Worm (Caenorhabditis elegans) whole organism, mixed stage, embryonic: Measurements from ENCODE around the gene C27C12.1.

Experiments used
- M03D4.4 ChIP-seq: sonication (generic microtip); optimal IDR thresholded peaks from 2 replicates; lab custom pipeline; 2017; ENCODE audit warnings: mild to moderate bottlenecking, missing genetic modification characterization, missing compliant biosample characterization
- bed-3 ChIP-seq: fragments of 200-800 bp; sonication (Bioruptor generic); optimal IDR thresholded peaks from 3 replicates; lab custom pipeline; 2018; ENCODE audit warnings: mild to moderate bottlenecking, missing genetic modification characterization, moderate library complexity, missing compliant biosample characterization
- blmp-1 ChIP-seq: fragments of 150-350 bp; optimal IDR thresholded peaks from 2 replicates; lab custom pipeline; 2014; ENCODE audit warnings: missing biosample characterization, missing genetic modification characterization
- ceh-39 ChIP-seq: fragments of 150-350 bp; optimal IDR thresholded peaks from 2 replicates; lab custom pipeline; 2014; ENCODE audit warnings: missing biosample characterization, missing genetic modification characterization
- ceh-83 ChIP-seq: fragments of 200-800 bp; sonication (Bioruptor generic); optimal IDR thresholded peaks from 2 replicates; lab custom pipeline; 2018; ENCODE audit warnings: mild to moderate bottlenecking, missing genetic modification characterization, missing compliant biosample characterization
- ces-1 ChIP-seq: fragments of 150-350 bp; optimal IDR thresholded peaks from 2 replicates; lab custom pipeline; 2014; ENCODE audit warnings: missing biosample characterization, missing genetic modification reagents, missing genetic modification characterization
- cnd-1 ChIP-seq: fragments of 200-800 bp; sonication (Bioruptor generic); optimal IDR thresholded peaks from 2 replicates; lab custom pipeline; 2018; ENCODE audit warnings: mild to moderate bottlenecking, missing genetic modification characterization, missing compliant biosample characterization
- drap-1 ChIP-seq: fragments of 200-800 bp; sonication (Bioruptor generic); optimal IDR thresholded peaks from 3 replicates; lab custom pipeline; 2018; ENCODE audit warnings: mild to moderate bottlenecking, missing genetic modification characterization, missing compliant biosample characterization
- elt-1 ChIP-seq: sonication (generic microtip); optimal IDR thresholded peaks from 2 replicates; lab custom pipeline; 2017; ENCODE audit warnings: missing genetic modification characterization, mild to moderate bottlenecking, missing compliant biosample characterization, antibody characterized with exemption, moderate library complexity, borderline replicate concordance; ENCODE audit not compliant: insufficient read depth
- elt-3 ChIP-seq: fragments of 150-350 bp; optimal IDR thresholded peaks from 2 replicates; lab custom pipeline; 2014; ENCODE audit warnings: missing biosample characterization, missing genetic modification characterization
- ham-2 ChIP-seq: fragments of 200-800 bp; sonication (Bioruptor generic); optimal IDR thresholded peaks from 2 replicates; lab custom pipeline; 2018; ENCODE audit warnings: mild to moderate bottlenecking, missing genetic modification characterization, missing compliant biosample characterization
- hlh-1 ChIP-seq: fragments of 150-350 bp; optimal IDR thresholded peaks from 2 replicates; lab custom pipeline; 2014; ENCODE audit warnings: missing biosample characterization, missing genetic modification reagents, missing genetic modification characterization
- lin-13 ChIP-seq: fragments of 150-350 bp; optimal IDR thresholded peaks from 2 replicates; lab custom pipeline; 2014; ENCODE audit warnings: missing biosample characterization, missing genetic modification characterization
- lin-32 ChIP-seq: fragments of 200-800 bp; sonication (Bioruptor generic); optimal IDR thresholded peaks from 2 replicates; lab custom pipeline; 2018; ENCODE audit warnings: mild to moderate bottlenecking, missing genetic modification characterization, missing compliant biosample characterization
- lsy-2 ChIP-seq: fragments of 150-350 bp; optimal IDR thresholded peaks from 2 replicates; lab custom pipeline; 2014; ENCODE audit warnings: missing biosample characterization, missing genetic modification characterization
- mab-5 ChIP-seq: fragments of 150-350 bp; optimal IDR thresholded peaks from 2 replicates; lab custom pipeline; 2014; ENCODE audit warnings: missing biosample characterization, missing genetic modification characterization
- mep-1 ChIP-seq: fragments of 150-350 bp; optimal IDR thresholded peaks from 2 replicates; lab custom pipeline; 2017; ENCODE audit warnings: missing biosample characterization, missing genetic modification reagents, missing genetic modification characterization, inconsistent platforms
- mls-2 ChIP-seq: sonication (generic microtip); optimal IDR thresholded peaks from 2 replicates; lab custom pipeline; 2016; ENCODE audit warnings: mild to moderate bottlenecking, missing genetic modification characterization, moderate library complexity, missing compliant biosample characterization
- nhr-12 ChIP-seq: fragments of 150-350 bp; optimal IDR thresholded peaks from 2 replicates; lab custom pipeline; 2014; ENCODE audit warnings: missing biosample characterization, missing genetic modification characterization
- nhr-2 ChIP-seq: fragments of 150-350 bp; optimal IDR thresholded peaks from 2 replicates; lab custom pipeline; 2014; ENCODE audit warnings: missing biosample characterization, missing genetic modification characterization
- nhr-28 ChIP-seq: fragments of 150-350 bp; optimal IDR thresholded peaks from 2 replicates; lab custom pipeline; 2014; ENCODE audit warnings: missing biosample characterization, missing genetic modification characterization
- nhr-76 ChIP-seq: sonication (generic microtip); optimal IDR thresholded peaks from 2 replicates; lab custom pipeline; 2017; ENCODE audit warnings: missing biosample characterization, missing genetic modification characterization
- pha-4 ChIP-seq: fragments of 150-350 bp; optimal IDR thresholded peaks from 2 replicates; lab custom pipeline; 2018; ENCODE audit warnings: missing biosample characterization, missing genetic modification reagents, missing genetic modification characterization
- sem-2 ChIP-seq: fragments of 200-800 bp; sonication (Bioruptor generic); optimal IDR thresholded peaks from 2 replicates; lab custom pipeline; 2018; ENCODE audit warnings: mild to moderate bottlenecking, missing genetic modification characterization, missing compliant biosample characterization
- snpc-4 ChIP-seq: fragments of 150-350 bp; optimal IDR thresholded peaks from 2 replicates; lab custom pipeline; 2014; ENCODE audit warnings: missing biosample characterization, missing genetic modification characterization
- sptf-1 ChIP-seq: sonication (generic microtip); optimal IDR thresholded peaks from 2 replicates; lab custom pipeline; 2017; ENCODE audit warnings: mild to moderate bottlenecking, missing genetic modification characterization, moderate library complexity, missing compliant biosample characterization
- tbx-8 ChIP-seq: fragments of 200-800 bp; sonication (Bioruptor generic); optimal IDR thresholded peaks from 2 replicates; lab custom pipeline; 2018; ENCODE audit warnings: mild to moderate bottlenecking, missing genetic modification characterization, moderate library complexity, missing compliant biosample characterization
- unc-120 ChIP-seq: sonication (generic microtip); optimal IDR thresholded peaks from 2 replicates; lab custom pipeline; 2017; ENCODE audit warnings: missing genetic modification characterization, missing compliant biosample characterization; ENCODE audit not compliant: poor library complexity, severe bottlenecking
- unc-39 ChIP-seq: fragments of 150-350 bp; optimal IDR thresholded peaks from 2 replicates; lab custom pipeline; 2014; ENCODE audit warnings: missing biosample characterization, missing genetic modification characterization
- unc-62 ChIP-seq: fragments of 150-350 bp; optimal IDR thresholded peaks from 2 replicates; lab custom pipeline; 2014; ENCODE audit warnings: missing biosample characterization, missing genetic modification reagents, missing genetic modification characterization
- zip-8 ChIP-seq: fragments of 150-350 bp; optimal IDR thresholded peaks from 2 replicates; lab custom pipeline; 2014; ENCODE audit warnings: missing biosample characterization, missing genetic modification characterization

Gene C27C12.1

DNA sequence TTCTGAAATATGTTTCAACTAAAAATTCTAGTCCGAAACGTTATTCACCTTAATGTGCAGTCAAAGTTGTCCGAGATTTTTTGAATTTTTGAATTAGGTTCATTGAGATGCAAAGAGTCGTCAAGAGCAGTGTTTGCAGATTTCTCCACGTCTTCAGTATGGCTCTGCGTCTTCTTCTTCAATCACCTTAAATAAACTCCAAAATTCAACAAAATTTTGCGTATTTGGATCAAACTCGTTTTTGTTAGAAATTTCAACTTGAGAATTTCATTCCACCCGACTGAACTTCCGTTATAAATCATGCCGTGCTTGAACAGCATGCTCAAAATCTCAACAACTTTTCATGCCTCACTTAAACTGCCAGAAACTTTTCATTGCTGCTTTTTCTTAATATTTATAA is 41.5 kb downstream of the C27C12.1 start, which contains the start of gene T04C10.3:
T04C10.3 (plus strand) TSS at position 301 of the 400 bp plus-strand sequence.
- TF ChIP-seq elt-3 (tag; lab: Kevin White, UChicago) = no peak

DNA sequence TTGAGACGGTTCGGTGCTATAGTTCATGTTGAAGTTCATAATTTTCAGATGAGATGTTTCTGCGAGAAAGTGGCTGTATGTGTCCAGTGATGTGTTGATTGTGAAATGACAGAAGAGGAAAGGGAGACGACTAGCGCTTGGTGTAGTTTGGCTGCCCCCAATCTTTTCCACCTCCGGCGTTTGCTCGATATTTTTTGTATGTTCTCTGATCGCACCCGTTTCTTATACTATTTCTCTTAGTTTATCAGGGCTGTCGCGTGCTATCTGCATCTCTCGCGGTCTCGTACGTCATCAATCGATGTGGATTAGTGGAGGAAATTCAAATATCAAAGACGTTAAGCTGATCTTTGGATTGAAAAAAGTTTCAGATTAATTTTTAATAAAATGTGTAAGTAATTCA is 42.8 kb downstream of the C27C12.1 start, which contains the start of gene atf-4:
atf-4 (minus strand) TSS at position 93 of the 400 bp plus-strand sequence.
- TF ChIP-seq tbx-8 (GFP tag; lab: Kevin White, UChicago) = no peak
- TF ChIP-seq M03D4.4 (tag; lab: Kevin White, UChicago) = no peak
- TF ChIP-seq mep-1 = peak; percentile 7
- TF ChIP-seq unc-120 = peak; percentile 46
- TF ChIP-seq lsy-2 = no peak
- TF ChIP-seq nhr-28 (tag; lab: Kevin White, UChicago) = no peak
- TF ChIP-seq ceh-83 = no peak
- no peak for TF ChIP-seq sem-2 (GFP tag; lab: Kevin White, UChicago)
- no peak for TF ChIP-seq nhr-2 (tag; lab: Kevin White, UChicago)
- no peak for TF ChIP-seq sptf-1 (tag; lab: Kevin White, UChicago)
- TF ChIP-seq pha-4 = no peak
- no peak for TF ChIP-seq nhr-76 (tag; lab: Kevin White, UChicago)
- no peak for TF ChIP-seq mab-5 (tag; lab: Kevin White, UChicago)
- peak; percentile 24 for TF ChIP-seq hlh-1
- TF ChIP-seq drap-1 = no peak
- TF ChIP-seq cnd-1 (tag; lab: Kevin White, UChicago) = no peak
- TF ChIP-seq lin-13 (tag; lab: Kevin White, UChicago) = no peak
- TF ChIP-seq zip-8 (tag; lab: Kevin White, UChicago) = no peak
- no peak for TF ChIP-seq blmp-1 (tag; lab: Kevin White, UChicago)
- peak; percentile 46 for TF ChIP-seq ham-2
- no peak for TF ChIP-seq elt-3 (tag; lab: Kevin White, UChicago)
- TF ChIP-seq ceh-39 (tag; lab: Kevin White, UChicago) = no peak
- TF ChIP-seq bed-3 (GFP tag; lab: Kevin White, UChicago) = no peak

DNA sequence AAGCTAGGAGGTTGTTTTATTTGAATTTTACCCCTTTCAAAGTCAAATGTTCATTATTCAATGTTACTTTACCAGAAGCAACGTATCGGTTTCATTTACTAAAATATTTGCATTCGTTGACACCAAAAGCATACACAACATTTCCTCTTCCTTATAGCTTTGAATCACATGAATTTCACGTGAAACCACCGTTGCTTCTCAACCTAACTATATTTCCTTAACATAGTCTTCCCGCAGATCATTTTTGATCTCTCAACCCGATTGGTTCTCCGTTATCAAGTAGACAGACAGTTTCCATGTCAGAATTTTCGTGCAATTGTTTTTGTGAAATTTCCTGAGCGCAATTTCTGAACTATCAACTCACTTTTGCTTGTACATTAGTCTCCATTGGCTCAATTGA is 43.7 kb downstream of the C27C12.1 start:
- TF ChIP-seq unc-62 (GFP tag; lab: Kevin White, UChicago) (no peak), nhr-76 (tag; lab: Kevin White, UChicago) (no peak), lsy-2 (no peak), nhr-28 (tag; lab: Kevin White, UChicago) (no peak), zip-8 (tag; lab: Kevin White, UChicago) (no peak), elt-1 (no peak), mls-2 (tag; lab: Kevin White, UChicago) (no peak)

DNA sequence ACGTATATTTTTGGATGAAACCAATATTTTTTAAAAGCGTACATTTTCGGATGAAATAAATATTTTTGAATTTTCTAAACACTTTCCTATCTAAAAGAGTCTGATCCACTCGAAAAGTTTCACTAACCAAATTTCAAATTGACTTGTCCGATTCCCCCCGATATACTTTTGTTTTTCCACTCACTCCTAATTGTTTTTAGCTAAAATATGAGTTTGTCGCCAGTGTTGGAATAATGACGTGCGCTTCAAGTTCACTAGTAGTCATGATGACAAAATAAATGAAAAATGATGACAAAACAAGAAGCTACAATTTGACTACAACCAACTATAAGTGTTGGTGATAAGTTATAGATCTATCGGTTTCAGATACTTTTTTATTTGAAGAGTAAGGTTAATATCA is 44.8 kb downstream of the C27C12.1 start:
- TF ChIP-seq drap-1 (no peak), bed-3 (GFP tag; lab: Kevin White, UChicago) (no peak), M03D4.4 (tag; lab: Kevin White, UChicago) (no peak), unc-39 (tag; lab: Kevin White, UChicago) (no peak), sem-2 (GFP tag; lab: Kevin White, UChicago) (no peak), hlh-1 (no peak), unc-62 (GFP tag; lab: Kevin White, UChicago) (no peak), elt-3 (tag; lab: Kevin White, UChicago) (no peak), nhr-12 (no peak), snpc-4 (tag; lab: Kevin White, UChicago) (no peak), nhr-2 (tag; lab: Kevin White, UChicago) (no peak), blmp-1 (tag; lab: Kevin White, UChicago) (no peak), tbx-8 (GFP tag; lab: Kevin White, UChicago) (no peak), lin-32 (GFP tag; lab: Kevin White, UChicago) (no peak), elt-1 (no peak), mep-1 (no peak), sptf-1 (tag; lab: Kevin White, UChicago) (no peak)
- TF ChIP-seq, all 35 proteins: peak for 0

DNA sequence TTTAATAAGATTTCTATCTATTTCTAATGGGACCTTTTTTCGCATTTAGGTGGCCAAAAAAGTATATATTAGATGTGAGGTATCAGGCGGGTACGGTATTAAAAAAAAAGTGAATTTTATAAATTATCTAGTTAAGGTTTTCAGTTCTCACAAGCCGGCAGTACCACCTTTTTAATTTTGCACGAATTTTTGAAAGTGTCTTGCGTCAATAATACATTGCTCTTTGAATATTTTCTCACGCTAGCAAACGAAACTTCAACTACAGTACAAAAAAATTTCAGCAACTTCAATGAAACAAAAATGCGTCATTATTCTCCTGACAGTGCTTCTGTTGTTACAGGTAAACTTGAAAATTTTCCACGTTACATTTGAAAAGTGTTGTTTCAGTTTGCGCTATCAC is 46.6 kb downstream of the C27C12.1 start, which contains the start of gene F42D1.4:
F42D1.4 (plus strand) TSS at position 301 of the 400 bp plus-strand sequence.
- TF ChIP-seq nhr-2 (tag; lab: Kevin White, UChicago) (no peak), unc-62 (GFP tag; lab: Kevin White, UChicago) (no peak), lsy-2 (no peak), mep-1 (no peak), snpc-4 (tag; lab: Kevin White, UChicago) (no peak), tbx-8 (GFP tag; lab: Kevin White, UChicago) (no peak), ces-1 (no peak), hlh-1 (no peak), unc-39 (tag; lab: Kevin White, UChicago) (no peak), nhr-28 (tag; lab: Kevin White, UChicago) (no peak), nhr-76 (tag; lab: Kevin White, UChicago) (no peak)
